Worm (Caenorhabditis elegans): ENCODE results near the gene scvp-1.

The scvp-1 gene

ce11 chrV:10888153-10888552 is 42.9 kb downstream of the scvp-1 start:
- no peak for TF ChIP-seq nhr-27 (tag; optimal IDR thresholded peaks at IDR 0.05)
- TF ChIP-seq Y67H2A.10 (GFP tag; conservative IDR thresholded peaks at IDR 0.05), result no peak
- TF ChIP-seq dpff-1 (tag; optimal IDR thresholded peaks at IDR 0.05), result no peak
- TF ChIP-seq T07F8.4 (tag; optimal IDR thresholded peaks at IDR 0.05), result no peak
- TF ChIP-seq Y79H2A.3 (GFP tag; conservative IDR thresholded peaks at IDR 0.05), result no peak
- TF ChIP-seq F52B5.7 (tag; optimal IDR thresholded peaks at IDR 0.05), result no peak
- no peak for TF ChIP-seq F55B11.4 (tag; optimal IDR thresholded peaks at IDR 0.05; ENCODE audit: borderline replicate concordance, insufficient read depth)
- no peak for TF ChIP-seq hlh-12 (tag; optimal IDR thresholded peaks at IDR 0.05)
- TF ChIP-seq atf-7 (tag; optimal IDR thresholded peaks at IDR 0.05), result peak; percentile 3
- TF ChIP-seq F57C9.4 (tag; optimal IDR thresholded peaks at IDR 0.05), result no peak
- no peak for TF ChIP-seq rec-8 (tag; optimal IDR thresholded peaks at IDR 0.05)
- TF ChIP-seq gei-17 (GFP tag; optimal IDR thresholded peaks at IDR 0.05), result no peak
- no peak for TF ChIP-seq mxl-1 (tag; optimal IDR thresholded peaks at IDR 0.05)
- TF ChIP-seq lsy-27 (tag; optimal IDR thresholded peaks at IDR 0.05; ENCODE audit: borderline replicate concordance, insufficient read depth), result no peak
- no peak for TF ChIP-seq rcor-1 (GFP tag; IDR thresholded peaks at IDR 0.05)
- no peak for TF ChIP-seq C06A6.2 (GFP tag; conservative IDR thresholded peaks at IDR 0.05)
- TF ChIP-seq Y53G8AR.9 (GFP tag; conservative IDR thresholded peaks at IDR 0.05), result peak; percentile 20; the same call in 1 of the 2 replicates
- TF ChIP-seq hsf-1 (GFP tag; IDR thresholded peaks at IDR 0.05), result no peak

ce11 chrV:10887564-10887963 is 43.5 kb downstream of the scvp-1 start:
- TF ChIP-seq snpc-1.1 (tag; optimal IDR thresholded peaks at IDR 0.05; ENCODE audit: insufficient read depth) (no peak), him-1 (tag; optimal IDR thresholded peaks at IDR 0.05) (no peak), hmg-20 (GFP tag; IDR thresholded peaks at IDR 0.05) (0 out of 2 replicates have a peak, but pooled peaks have one; percentile 22), nhr-80 (tag; optimal IDR thresholded peaks at IDR 0.05) (no peak), lin-26 (GFP tag; IDR thresholded peaks at IDR 0.05) (0 out of 2 replicates have a peak, but pooled peaks have one; percentile 11), lin-40 (tag; optimal IDR thresholded peaks at IDR 0.05) (peak; percentile 3), B0035.1 (tag; optimal IDR thresholded peaks at IDR 0.05) (no peak), Y79H2A.3 (GFP tag; conservative IDR thresholded peaks at IDR 0.05) (no peak), ztf-25 (GFP tag; IDR thresholded peaks at IDR 0.05) (no peak), mcd-1 (GFP tag; IDR thresholded peaks at IDR 0.05) (no peak), zfh-2 (GFP tag; conservative IDR thresholded peaks at IDR 0.05) (no peak), attf-6 (GFP tag; IDR thresholded peaks at IDR 0.05) (no peak), T26A5.8 (tag; optimal IDR thresholded peaks at IDR 0.05) (no peak), aptf-2 (GFP tag; conservative IDR thresholded peaks at IDR 0.05) (no peak), akir-1 (GFP tag; optimal IDR thresholded peaks at IDR 0.05) (no peak), hsf-1 (GFP tag; IDR thresholded peaks at IDR 0.05) (no peak), snpc-3.4 (tag; optimal IDR thresholded peaks at IDR 0.05) (no peak), Y95B8A.8 (GFP tag; IDR thresholded peaks at IDR 0.05) (no peak), B0336.3 (GFP tag; IDR thresholded peaks at IDR 0.05) (peak; percentile 62; the same call in 1 of the 2 replicates), ZK185.1 (tag; optimal IDR thresholded peaks at IDR 0.05; ENCODE audit: poor library complexity, severe bottlenecking) (peak; percentile 72), bed-1 (GFP tag; IDR thresholded peaks at IDR 0.05) (no peak), mes-4 (tag; optimal IDR thresholded peaks at IDR 0.05) (no peak), gei-17 (GFP tag; optimal IDR thresholded peaks at IDR 0.05) (no peak), hlh-12 (tag; optimal IDR thresholded peaks at IDR 0.05) (no peak), die-1 (tag; optimal IDR thresholded peaks at IDR 0.05) (peak; percentile 2), ceh-91 (GFP tag; IDR thresholded peaks at IDR 0.05) (no peak), ccch-3 (GFP tag; optimal IDR thresholded peaks at IDR 0.05) (no peak), ztf-18 (tag; optimal IDR thresholded peaks at IDR 0.05) (no peak), K11D2.4 (GFP tag; IDR thresholded peaks at IDR 0.05) (peak; percentile 64; the same call in 1 of the 2 replicates), hmg-1.2 (GFP tag; IDR thresholded peaks at IDR 0.05) (no peak), dpff-1 (tag; optimal IDR thresholded peaks at IDR 0.05) (peak; percentile 27), pbrm-1 (GFP tag; IDR thresholded peaks at IDR 0.05) (peak; percentile 57), ztf-6 (GFP tag; IDR thresholded peaks at IDR 0.05) (no peak), ekl-4 (GFP tag; IDR thresholded peaks at IDR 0.05) (no peak)

Measured in whole organism, young adult.